Worm (Caenorhabditis elegans): ENCODE results near the gene C06C6.9.

- TF ChIP-seq ets-7 (tag; optimal IDR thresholded peaks at IDR 0.05) = no peak
- TF ChIP-seq tra-4 (tag; optimal IDR thresholded peaks at IDR 0.05) = no peak
- no peak for TF ChIP-seq ama-1 (optimal IDR thresholded peaks at IDR 0.05)
- TF ChIP-seq hnd-1 (tag; optimal IDR thresholded peaks at IDR 0.05) = no peak
- no peak for TF ChIP-seq F13C5.2 (tag; optimal IDR thresholded peaks at IDR 0.05)
- TF ChIP-seq hmbx-1 (tag; optimal IDR thresholded peaks at IDR 0.05) = no peak
Measured at ce11 chrV:15969653-15970052, 26.9 kb downstream of the C06C6.9 start, which contains the start of gene F36G9.7.

Data from whole organism, early embryonic.